Worm (Caenorhabditis elegans) whole organism, L4/young adult: ENCODE measurements around the gene T11G6.4.

Experiments used
- W03F9.2 ChIP-seq: fragments of 150-350 bp; optimal IDR thresholded peaks from 2 replicates; lab custom pipeline; 2014; ENCODE audit warnings: missing biosample characterization, missing genetic modification characterization
- dao-5 ChIP-seq: sonication (generic microtip); optimal IDR thresholded peaks from 2 replicates; lab custom pipeline; 2016; ENCODE audit warnings: missing genotype, missing genetic modification characterization, moderate library complexity, missing compliant biosample characterization
- him-1 ChIP-seq: sonication (generic microtip); optimal IDR thresholded peaks from 2 replicates; lab custom pipeline; 2016; ENCODE audit warnings: missing genotype, missing genetic modification reagents, missing genetic modification characterization, missing compliant biosample characterization

Gene T11G6.4

DNA sequence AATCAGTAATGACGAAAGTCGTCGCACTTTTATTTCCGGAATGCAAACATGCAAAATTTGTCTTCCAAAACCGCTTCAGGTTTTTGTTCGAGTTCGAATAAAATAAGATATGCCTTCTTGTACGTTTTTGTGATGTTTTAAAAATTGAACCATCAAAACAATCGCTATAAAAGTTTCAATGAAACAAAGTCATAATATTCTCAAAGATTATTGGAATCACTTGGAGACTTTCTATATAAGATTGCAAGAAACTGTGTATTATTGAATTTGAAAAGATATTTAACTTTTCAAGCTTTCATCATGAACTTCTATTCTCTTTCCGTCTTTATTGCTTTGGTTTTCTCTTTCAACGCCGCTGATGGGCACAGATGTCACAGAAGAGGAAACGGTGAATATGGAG, 25.1 kb upstream of the T11G6.4 start, which contains the start of gene fipr-14:
Gene fipr-14, plus strand, starts transcription at position 301 of the 400 bp plus-strand sequence.
- no peak for TF ChIP-seq W03F9.2 (tag; lab: Kevin White, UChicago)

DNA sequence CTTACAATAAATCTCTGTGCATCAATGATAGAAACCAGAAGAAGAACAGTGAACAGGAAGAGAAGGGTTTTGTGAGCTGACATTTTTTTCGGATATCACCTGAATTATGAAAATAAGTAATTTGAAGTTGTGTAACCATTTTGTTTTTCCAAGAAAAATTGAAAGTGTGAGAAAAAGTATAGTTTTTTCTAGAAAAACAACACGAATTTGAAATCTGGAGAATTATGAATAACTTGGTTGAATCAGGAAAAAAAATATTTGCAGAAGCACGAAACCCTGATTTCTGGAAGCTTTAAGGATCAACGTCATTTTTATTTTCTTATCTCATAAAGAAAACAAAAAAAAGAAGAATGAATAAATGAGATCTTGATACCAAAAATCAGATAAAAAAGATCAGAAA, 22.8 kb upstream of the T11G6.4 start, which contains the start of gene F13E9.12:
Gene F13E9.12, minus strand, starts transcription at position 101 of the 400 bp plus-strand sequence.
- TF ChIP-seq dao-5 (no peak), W03F9.2 (tag; lab: Kevin White, UChicago) (no peak), him-1 (no peak)

DNA sequence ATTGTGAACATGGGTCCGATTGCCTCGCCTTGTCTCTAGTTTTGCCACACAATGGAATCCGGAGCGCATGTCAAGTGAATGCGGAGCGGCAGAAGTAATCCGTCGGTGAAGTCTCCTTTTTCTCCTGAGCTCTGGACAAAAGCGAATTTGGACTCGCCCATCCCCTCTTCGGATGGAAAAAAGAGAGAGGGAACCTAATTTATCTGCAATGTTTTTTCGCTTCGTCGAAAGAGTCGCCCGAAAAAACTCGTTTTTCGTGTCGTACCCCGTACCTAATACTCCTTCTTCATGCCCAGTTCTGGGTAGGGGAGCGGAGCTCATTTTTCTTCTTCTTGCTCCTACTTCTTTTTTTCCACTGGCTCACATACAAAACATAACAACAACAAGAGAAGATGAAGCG, 18.4 kb upstream of the T11G6.4 start:
- peak; percentile 1 for TF ChIP-seq him-1
- no peak for TF ChIP-seq dao-5

ce11 chrIV:10869642-10870041, 17.9 kb upstream of the T11G6.4 start:
- no peak for TF ChIP-seq dao-5
- no peak for TF ChIP-seq W03F9.2 (tag; lab: Kevin White, UChicago)
- TF ChIP-seq him-1, result no peak

DNA sequence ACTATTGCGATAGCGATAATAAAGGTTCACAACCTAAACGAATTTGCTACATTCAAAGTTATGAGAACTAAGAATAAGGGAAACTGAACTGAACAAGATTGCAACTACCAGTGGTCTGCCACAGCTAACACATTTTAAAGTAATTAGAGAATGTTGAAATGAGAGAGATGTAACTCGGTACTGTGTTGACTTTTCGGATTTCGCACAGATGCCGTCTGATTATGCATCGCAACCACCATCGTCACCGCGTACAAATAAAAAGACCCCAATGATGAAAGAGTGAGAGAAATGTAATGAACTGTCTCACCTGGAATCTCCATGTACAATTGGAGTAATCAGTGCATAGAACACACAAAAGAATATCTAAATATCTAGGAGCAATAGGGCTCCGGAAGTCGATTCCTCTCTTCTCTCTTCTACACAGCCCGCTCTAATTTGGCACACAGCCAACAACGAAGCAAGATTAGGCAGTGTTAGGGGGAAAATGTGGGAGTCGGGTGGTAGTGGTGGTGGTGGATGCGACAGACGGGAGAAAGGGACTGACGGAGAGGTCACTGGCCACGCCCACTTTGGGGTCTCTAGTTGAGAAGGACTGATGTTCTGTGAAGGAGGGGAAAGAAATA, 17.0 kb upstream of the T11G6.4 start, which contains the start of gene F13E9.11:
Gene F13E9.11, minus strand, starts transcription at position 507 of the 623 bp plus-strand sequence.
- no peak for TF ChIP-seq him-1
- TF ChIP-seq dao-5, result no peak
- no peak for TF ChIP-seq W03F9.2 (tag; lab: Kevin White, UChicago)

DNA sequence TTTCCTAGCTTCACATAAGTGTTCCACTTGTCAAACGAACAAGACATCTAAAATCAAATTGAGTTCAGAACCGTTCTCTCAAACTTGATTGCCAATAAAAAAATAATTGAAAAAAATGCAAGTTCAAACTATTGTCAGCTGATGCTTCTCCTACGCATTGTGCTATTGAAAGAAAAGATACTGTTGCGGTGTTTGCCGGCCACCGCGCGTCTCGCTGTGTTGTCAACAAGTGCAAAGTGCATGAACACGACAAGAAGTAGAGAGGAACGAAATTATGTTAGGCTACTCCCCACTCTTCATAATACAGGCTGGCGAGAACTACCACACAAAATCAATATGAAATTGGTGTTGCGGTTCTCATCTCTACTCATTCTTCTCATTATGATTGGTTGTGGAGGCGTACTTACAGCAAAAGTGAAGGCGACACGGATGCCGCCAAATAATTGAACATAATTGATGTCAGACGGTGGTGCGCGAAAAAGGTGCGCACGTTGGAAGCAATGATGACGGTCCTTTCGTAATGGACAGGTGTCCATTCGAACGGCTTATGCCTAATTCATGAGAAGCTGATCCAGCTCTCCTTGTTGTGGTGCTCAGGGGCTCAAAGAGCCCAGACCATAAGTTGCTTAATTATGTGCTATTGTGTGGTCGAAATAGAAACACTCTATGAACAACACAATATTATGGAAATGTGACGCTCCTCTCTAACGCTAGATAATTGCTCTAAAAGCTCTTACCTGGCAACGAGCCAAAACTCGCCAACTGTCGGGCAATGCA, 15.8 kb upstream of the T11G6.4 start:
- TF ChIP-seq him-1, result no peak
- no peak for TF ChIP-seq W03F9.2 (tag; lab: Kevin White, UChicago)
- no peak for TF ChIP-seq dao-5

DNA sequence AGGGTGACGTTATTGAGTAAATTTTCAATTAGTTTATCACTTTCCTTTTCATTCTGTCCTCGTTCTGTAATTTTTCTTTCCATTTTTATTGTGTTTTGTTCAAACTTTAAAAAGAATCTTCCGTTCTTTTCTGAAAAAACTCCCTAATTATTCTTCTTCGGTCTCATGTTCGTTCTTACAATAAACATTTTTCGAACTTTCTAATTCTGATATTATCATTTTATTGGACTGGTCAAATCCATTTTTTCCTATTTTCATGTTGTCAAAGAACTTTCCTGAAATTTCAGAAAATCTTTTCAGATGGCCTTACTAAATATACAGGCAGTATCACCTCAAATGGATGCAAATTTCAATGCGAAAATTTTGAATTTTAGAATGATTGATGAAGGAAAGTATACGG, 12.3 kb upstream of the T11G6.4 start, which contains the start of gene nish-1:
Gene nish-1, plus strand, starts transcription at position 301 of the 400 bp plus-strand sequence.
- TF ChIP-seq dao-5 (no peak), W03F9.2 (tag; lab: Kevin White, UChicago) (no peak), him-1 (no peak)

DNA sequence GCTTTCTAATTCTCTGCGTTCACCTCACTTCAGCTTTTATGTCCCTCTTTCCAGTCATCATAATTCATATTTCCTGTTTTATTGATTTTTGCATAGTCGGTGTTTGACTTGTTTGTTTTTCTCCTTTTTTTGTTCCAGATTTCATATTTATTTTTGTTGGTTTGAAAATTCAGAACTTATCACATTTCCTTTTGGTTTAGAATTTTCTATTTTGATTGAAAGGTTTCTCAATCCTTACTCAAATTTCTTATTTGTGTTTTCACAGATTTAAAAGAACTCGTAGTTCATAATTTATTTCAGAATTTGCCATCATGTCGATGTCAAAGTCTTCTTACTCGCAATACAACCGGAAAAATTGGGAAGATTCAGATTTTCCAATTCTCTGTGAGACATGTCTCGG, 9.4 kb upstream of the T11G6.4 start, which contains the start of gene rbm-22:
Gene rbm-22, plus strand, starts transcription at position 301 of the 400 bp plus-strand sequence.
- TF ChIP-seq W03F9.2 (tag; lab: Kevin White, UChicago), result no peak
- TF ChIP-seq him-1, result no peak
- no peak for TF ChIP-seq dao-5

DNA sequence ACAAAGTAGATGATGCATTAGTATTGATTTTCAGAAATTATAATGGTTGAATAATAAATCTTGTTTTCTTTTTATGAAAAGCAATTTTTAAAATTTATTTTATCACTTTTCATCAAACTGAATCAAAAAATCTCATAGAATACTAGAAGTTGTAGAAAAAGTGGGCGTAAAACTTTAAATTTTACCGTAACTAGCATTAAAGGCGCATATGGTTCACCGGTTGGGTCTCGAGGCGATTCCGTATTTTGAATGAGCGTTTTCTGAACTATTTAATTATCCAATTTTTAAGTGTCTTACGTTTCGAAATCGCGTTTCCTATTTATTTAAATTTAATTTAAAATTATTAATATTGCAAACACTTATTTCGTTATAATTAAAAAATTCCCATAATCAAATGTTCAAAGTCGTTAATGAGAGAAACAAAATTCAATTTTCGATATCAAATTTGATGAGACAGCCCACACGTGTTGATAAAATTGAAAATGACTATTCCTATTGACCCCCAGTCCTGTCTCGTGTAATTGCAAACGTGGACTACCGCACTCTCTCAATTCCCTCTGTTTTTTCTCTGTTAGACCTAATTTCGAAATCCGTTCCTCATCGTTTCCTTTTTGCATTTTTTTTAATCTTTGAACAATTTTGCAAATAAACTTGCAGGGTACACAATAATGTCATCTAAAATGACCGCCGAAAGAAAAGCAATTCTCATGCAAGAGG, 6.7 kb upstream of the T11G6.4 start, which contains the start of the genes T11G6.2 and hars-1:
Gene T11G6.2, minus strand, starts transcription at position 197 of the 717 bp plus-strand sequence.
Gene hars-1, plus strand, starts transcription at position 658 of the 717 bp plus-strand sequence.
- TF ChIP-seq him-1 (no peak), W03F9.2 (tag; lab: Kevin White, UChicago) (peak; percentile 31)

DNA sequence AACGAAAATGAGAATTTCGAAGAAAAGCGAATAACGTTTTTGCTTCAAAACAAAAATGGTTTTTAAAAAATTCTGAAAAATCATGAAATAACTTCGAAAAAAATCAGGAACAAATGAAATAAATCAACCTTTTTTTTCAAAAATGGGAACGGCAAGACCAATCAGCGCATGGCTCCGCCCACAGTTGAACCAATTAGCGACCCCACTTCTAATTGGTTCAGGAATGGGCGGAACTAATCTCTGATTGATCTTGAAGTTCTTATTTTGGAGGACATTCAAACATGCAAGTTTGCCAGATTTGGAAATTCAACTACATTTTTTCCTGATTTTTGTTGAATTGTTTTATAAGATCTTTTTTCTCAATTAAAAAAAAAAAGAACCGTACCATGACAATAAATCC, 4.2 kb upstream of the T11G6.4 start:
- no peak for TF ChIP-seq dao-5
- TF ChIP-seq him-1, result no peak
- no peak for TF ChIP-seq W03F9.2 (tag; lab: Kevin White, UChicago)

DNA sequence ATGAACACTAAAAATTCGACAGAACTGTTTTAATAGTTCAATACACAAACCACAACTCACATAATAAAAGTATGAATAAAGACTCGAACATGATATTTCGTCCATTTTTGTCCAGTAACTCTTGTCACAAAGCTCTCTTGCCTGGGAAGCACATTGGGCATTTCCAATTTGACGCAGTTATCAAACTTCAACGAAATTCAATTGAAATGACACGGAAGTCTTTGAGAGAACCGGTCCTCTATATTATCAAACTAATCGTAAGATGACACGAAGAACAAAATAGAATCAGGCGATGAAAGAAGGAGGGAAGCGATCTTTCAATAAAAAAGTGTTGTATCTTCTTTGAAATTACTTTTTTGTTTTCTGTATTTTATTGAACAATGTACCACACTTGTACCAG, 3.3 kb upstream of the T11G6.4 start, which contains the start of gene T11G6.3:
Gene T11G6.3, minus strand, starts transcription at position 189 of the 400 bp plus-strand sequence.
- no peak for TF ChIP-seq him-1
- TF ChIP-seq dao-5, result no peak
- no peak for TF ChIP-seq W03F9.2 (tag; lab: Kevin White, UChicago)

- no peak for TF ChIP-seq dao-5
- no peak for TF ChIP-seq him-1
- TF ChIP-seq W03F9.2 (tag; lab: Kevin White, UChicago), result no peak
These were observed 2.3 kb upstream of the T11G6.4 start for ce11 chrIV:10854042-10854441.

DNA sequence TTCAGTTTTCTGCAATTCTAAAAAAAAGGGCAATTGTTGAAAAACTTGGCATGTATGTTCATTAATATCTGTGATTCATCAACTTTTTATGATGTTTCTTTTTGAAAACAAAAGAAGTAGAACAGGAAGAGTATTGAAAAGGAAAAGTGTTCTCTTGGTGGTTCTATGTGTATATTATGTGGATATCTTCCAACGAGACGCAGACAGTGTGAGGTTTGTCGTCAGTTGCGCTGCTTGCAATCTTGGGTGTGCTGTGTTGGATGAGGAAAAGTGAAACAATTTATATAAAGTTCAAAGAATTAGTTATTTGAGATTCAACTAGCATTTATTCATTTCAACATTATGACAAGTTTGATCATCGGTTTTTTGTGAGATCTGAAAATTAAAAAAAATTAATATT, 670 bp upstream of the T11G6.4 start:
- no peak for TF ChIP-seq him-1
- TF ChIP-seq W03F9.2 (tag; lab: Kevin White, UChicago), result no peak
- TF ChIP-seq dao-5, result no peak

ce11 chrIV:10851136-10851535, 597 bp downstream of the T11G6.4 start:
- no peak for TF ChIP-seq him-1
- TF ChIP-seq W03F9.2 (tag; lab: Kevin White, UChicago), result no peak
- TF ChIP-seq dao-5, result no peak
